Fruit fly (Drosophila melanogaster) S2 (cell line): ENCODE data around the gene Ser12.

Source experiments
- CG8478 ChIP-seq: fragments of >200 bp; optimal IDR thresholded peaks from 2 replicates; lab custom pipeline; 2018
- CTCF ChIP-seq, 2 experiments: fragments of >200 bp; optimal IDR thresholded peaks; 2 replicates each; lab custom pipeline; 2018

Gene Ser12

DNA sequence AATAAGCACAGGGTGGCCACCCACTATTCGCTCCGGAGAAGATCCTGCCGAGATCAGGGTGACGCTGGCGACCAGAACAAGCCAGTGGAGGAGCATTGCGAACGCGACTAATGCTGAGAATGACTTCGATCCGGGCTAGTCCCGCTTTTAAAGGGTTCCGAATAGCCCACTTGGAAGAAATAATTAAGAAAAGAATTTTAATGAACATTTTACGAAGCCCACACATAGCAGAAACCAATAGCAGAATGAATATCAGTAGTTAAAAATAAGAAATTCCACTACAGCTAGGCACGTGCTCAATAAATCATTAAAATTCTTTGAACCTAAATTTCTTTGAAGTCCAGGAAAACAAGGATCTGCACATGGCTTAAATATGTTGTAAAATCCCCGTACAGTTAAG is at the start of gene Ser12:
Ser12 (minus strand) TSS at position 101 of the 400 bp plus-strand sequence.
- TF ChIP-seq CG8478 (lab: Kevin White, UChicago) (no peak), CTCF (optimal IDR thresholded peaks at IDR 0.05; lab: Kevin White, UChicago) (no peak)

DNA sequence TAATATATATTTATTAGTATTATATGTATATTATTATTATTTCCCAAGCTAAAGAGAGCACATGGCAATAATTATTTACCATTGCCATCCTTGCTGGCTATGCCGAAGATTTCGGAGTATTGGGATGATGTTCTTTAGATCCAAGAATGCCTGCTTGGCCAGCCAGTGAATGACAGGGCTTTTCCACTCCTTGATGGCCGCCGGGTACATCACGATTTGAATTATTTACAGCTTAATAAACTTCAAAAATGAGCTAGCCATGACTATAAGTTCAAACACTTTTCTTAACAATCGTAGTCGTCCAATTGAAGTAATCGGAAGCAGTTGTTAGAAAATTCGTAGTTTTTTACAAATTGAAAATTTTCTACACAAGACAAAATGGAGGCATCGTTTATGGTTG is 48.7 kb upstream of the Ser12 start, which contains the start of gene CG31949:
CG31949 (plus strand) TSS at position 301 of the 400 bp plus-strand sequence.
- TF ChIP-seq CTCF (optimal IDR thresholded peaks at IDR 0.05; lab: Kevin White, UChicago) (no peak), CG8478 (lab: Kevin White, UChicago) (no peak)

dm6 chr2L:2290638-2291037 is 39.6 kb upstream of the Ser12 start, which contains the start of gene robl22E:
TSS of gene robl22E (minus strand) at chr2L:2290738.
- TF ChIP-seq CG8478 (lab: Kevin White, UChicago) (no peak), CTCF (optimal IDR thresholded peaks at IDR 0.05; lab: Kevin White, UChicago) (no peak)

dm6 chr2L:2289316-2289715 is 38.2 kb upstream of the Ser12 start, which contains the start of gene CG17237:
TSS of gene CG17237 (minus strand) at chr2L:2289416.
- no peak for TF ChIP-seq CTCF (optimal IDR thresholded peaks at IDR 0.05; lab: Kevin White, UChicago)
- no peak for TF ChIP-seq CG8478 (lab: Kevin White, UChicago)

DNA sequence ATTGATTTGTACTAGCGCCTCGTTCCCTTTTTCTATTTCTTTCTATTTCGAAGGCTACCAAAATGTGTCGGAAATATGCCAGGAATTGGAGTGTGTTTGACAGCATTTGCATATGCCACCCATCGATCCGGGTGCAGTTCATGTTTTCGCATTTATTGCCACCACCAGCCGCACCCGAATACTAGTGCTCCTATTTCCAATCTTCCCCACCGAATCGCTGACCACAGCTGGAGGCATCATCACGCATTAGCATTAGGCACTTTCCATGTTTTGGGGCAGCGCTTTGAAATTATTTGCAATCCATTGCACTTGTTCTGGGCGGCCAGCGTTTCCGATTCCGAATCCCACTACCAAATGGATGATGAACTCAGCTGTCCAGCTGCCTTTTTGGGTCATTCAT is 36.7 kb upstream of the Ser12 start, which contains the start of gene CG42658:
CG42658 (minus strand) TSS at position 101 of the 400 bp plus-strand sequence.
- TF ChIP-seq CG8478 (lab: Kevin White, UChicago) (no peak), CTCF (optimal IDR thresholded peaks at IDR 0.05; lab: Kevin White, UChicago) (no peak)

DNA sequence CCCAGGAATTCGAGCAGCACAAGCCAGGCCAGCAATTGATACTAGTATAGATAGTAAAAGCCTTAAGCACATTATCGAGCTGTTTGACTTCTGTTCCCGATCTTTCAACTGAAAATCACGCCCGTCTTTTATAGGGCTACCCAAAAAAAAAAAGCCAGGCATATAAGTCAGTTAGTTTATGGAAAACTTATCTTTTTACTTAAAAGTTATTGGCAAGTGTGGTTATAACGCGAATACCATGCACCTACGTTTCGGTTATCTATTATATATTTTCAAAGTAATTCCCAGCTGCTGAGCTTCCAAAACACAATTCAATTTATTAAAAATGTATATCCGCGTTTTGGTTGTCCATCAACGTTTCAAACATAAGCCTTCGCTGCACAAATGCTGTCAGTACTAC is 35.7 kb upstream of the Ser12 start, which contains the start of gene CG31681:
CG31681 (minus strand) TSS at position 101 of the 400 bp plus-strand sequence.
- no peak for TF ChIP-seq CG8478 (lab: Kevin White, UChicago)
- no peak for TF ChIP-seq CTCF (optimal IDR thresholded peaks at IDR 0.05; lab: Kevin White, UChicago)

DNA sequence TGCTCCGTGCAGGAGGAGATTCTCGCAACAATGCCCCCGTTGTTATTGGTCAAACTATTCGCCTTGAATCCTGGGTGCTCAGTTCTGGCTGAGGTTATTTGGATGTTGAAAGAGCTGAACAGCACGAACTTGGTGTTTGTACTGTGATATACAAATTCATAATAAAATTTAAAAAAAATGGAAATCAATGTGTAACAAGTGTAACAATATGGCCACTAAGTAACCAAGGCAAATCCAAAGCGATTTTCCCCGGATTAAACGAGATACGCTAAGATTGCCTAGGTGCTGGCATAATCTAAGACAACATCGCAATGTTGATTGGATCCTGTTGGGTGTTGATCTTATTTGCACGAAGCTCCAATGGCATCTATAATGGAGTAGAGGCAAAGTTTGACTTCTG is 33.8 kb upstream of the Ser12 start, which contains the start of gene CG4271:
CG4271 (plus strand) TSS at position 301 of the 400 bp plus-strand sequence.
- TF ChIP-seq CG8478 (lab: Kevin White, UChicago) (no peak), CTCF (optimal IDR thresholded peaks at IDR 0.05; lab: Kevin White, UChicago) (no peak)

DNA sequence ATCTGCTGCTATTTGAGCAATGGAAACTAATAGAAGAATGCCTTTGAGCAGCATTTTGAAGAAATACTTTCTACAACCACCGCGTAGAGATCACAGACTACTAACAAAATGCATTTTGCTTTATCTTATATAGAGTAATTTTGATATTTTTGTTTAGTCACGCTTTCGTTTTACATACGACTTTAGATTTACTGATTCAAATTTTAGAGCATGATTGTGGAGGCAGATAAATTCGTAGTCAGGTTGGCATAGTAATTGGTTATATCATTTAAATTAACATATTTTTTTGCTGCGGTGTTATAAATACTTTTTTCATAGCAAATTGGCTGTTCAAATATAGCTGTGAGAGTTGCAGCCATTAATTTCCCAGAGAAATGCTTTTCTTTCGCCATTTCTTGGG is 18.0 kb upstream of the Ser12 start, which contains the start of gene CG17242:
CG17242 (minus strand) TSS at position 101 of the 400 bp plus-strand sequence.
- no peak for TF ChIP-seq CTCF (optimal IDR thresholded peaks at IDR 0.05; lab: Kevin White, UChicago)
- TF ChIP-seq CG8478 (lab: Kevin White, UChicago), result no peak

dm6 chr2L:2265221-2265620 is 14.1 kb upstream of the Ser12 start, which contains the start of gene CG34049:
TSS of gene CG34049 (minus strand) at chr2L:2265321.
- no peak for TF ChIP-seq CG8478 (lab: Kevin White, UChicago)
- TF ChIP-seq CTCF (optimal IDR thresholded peaks at IDR 0.05; lab: Kevin White, UChicago), result no peak

- TF ChIP-seq CG8478 (lab: Kevin White, UChicago) (no peak), CTCF (optimal IDR thresholded peaks at IDR 0.05; lab: Kevin White, UChicago) (no peak)
These were observed 12.1 kb upstream of the Ser12 start, which contains the start of gene CG4270 for dm6 chr2L:2263142-2263541. TSS of gene CG4270 (plus strand) at chr2L:2263442.

dm6 chr2L:2254950-2255349 is 3.9 kb upstream of the Ser12 start, which contains the start of gene Send1:
TSS of gene Send1 (minus strand) at chr2L:2255050.
- no peak for TF ChIP-seq CTCF (optimal IDR thresholded peaks at IDR 0.05; lab: Kevin White, UChicago)
- TF ChIP-seq CG8478 (lab: Kevin White, UChicago), result no peak

DNA sequence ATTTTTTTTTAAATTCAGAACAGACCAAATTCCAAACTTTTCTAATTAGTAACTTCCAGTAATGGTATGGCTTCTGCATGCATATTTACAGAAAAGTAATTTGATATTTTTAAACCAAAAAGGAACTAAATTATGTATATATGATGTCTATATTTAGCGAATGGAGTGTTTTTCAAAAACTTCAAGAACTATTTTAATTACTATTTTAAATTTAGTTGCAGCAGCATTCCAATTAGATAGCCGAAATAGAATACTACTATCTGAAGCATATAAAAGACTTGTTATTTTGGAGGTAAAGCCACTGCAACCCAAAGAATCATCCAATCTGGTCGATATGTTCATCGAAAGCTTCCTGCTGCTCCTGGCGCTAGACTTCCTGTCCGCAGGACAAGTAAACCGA is 1.7 kb upstream of the Ser12 start, which contains the start of gene CG17234:
CG17234 (plus strand) TSS at position 301 of the 400 bp plus-strand sequence.
- TF ChIP-seq CTCF (optimal IDR thresholded peaks at IDR 0.05; lab: Kevin White, UChicago) (no peak), CG8478 (lab: Kevin White, UChicago) (no peak)

- TF ChIP-seq CG8478 (lab: Kevin White, UChicago) (no peak), CTCF (optimal IDR thresholded peaks at IDR 0.05; lab: Kevin White, UChicago) (no peak)
These were observed 1.2 kb upstream of the Ser12 start, which contains the start of gene CG17239 for dm6 chr2L:2252241-2252640. TSS of gene CG17239 (minus strand) at chr2L:2252341.

dm6 chr2L:2249578-2249977 is 1.5 kb downstream of the Ser12 start:
- TF ChIP-seq CTCF (optimal IDR thresholded peaks at IDR 0.05; lab: Kevin White, UChicago), result no peak
- TF ChIP-seq CG8478 (lab: Kevin White, UChicago), result no peak

- no peak for TF ChIP-seq CG8478 (lab: Kevin White, UChicago)
- TF ChIP-seq CTCF (optimal IDR thresholded peaks at IDR 0.05; lab: Kevin White, UChicago), result no peak
These were observed 8.3 kb downstream of the Ser12 start for dm6 chr2L:2242783-2243182.
